Fruit fly (Drosophila melanogaster) whole organism, wandering third instar larva: Measurements from ENCODE around the gene CG14391.

Experiments used
- Abd-B ChIP-seq: fragments of >200 bp; optimal IDR thresholded peaks from 2 replicates; lab custom pipeline; 2017; ENCODE audit warnings: missing biosample characterization, missing genetic modification characterization
- CG32264 ChIP-seq: fragments of 200-800 bp; sonication (Bioruptor generic); optimal IDR thresholded peaks from 2 replicates; lab custom pipeline; 2016; ENCODE audit warnings: missing biosample characterization, missing genetic modification characterization
- CG9705 ChIP-seq: fragments of 200-800 bp; sonication (Bioruptor generic); optimal IDR thresholded peaks from 2 replicates; lab custom pipeline; 2018; ENCODE audit warnings: missing biosample characterization, mild to moderate bottlenecking, missing genetic modification characterization
- CrebA ChIP-seq: fragments of 200-800 bp; sonication (Bioruptor generic); optimal IDR thresholded peaks from 2 replicates; lab custom pipeline; 2016; ENCODE audit warnings: missing biosample characterization, mild to moderate bottlenecking, missing genetic modification characterization, borderline replicate concordance
- Dif ChIP-seq: fragments of 200-275, 200-300 bp; sonication (Bioruptor generic); optimal IDR thresholded peaks from 2 replicates; lab custom pipeline; 2018; ENCODE audit warnings: missing biosample characterization, missing genetic modification characterization; ENCODE audit not compliant: partially characterized antibody
- GATAd ChIP-seq: sonication (Bioruptor generic); optimal IDR thresholded peaks from 2 replicates; lab custom pipeline; 2016; ENCODE audit warnings: missing biosample characterization, missing genetic modification characterization
- HLH106 ChIP-seq: fragments of 200-800 bp; optimal IDR thresholded peaks from 3 replicates; lab custom pipeline; 2019; ENCODE audit warnings: missing biosample characterization, mild to moderate bottlenecking, missing genetic modification characterization, moderate library complexity
- Hr78 ChIP-seq: fragments of >200 bp; optimal IDR thresholded peaks from 2 replicates; lab custom pipeline; 2017; ENCODE audit warnings: missing biosample characterization, missing genetic modification characterization
- Hr83 ChIP-seq: fragments of 200-300 bp; sonication (Bioruptor generic); optimal IDR thresholded peaks from 2 replicates; lab custom pipeline; 2016; ENCODE audit warnings: missing biosample characterization, mild to moderate bottlenecking, missing genetic modification characterization, moderate library complexity; ENCODE audit not compliant: poor library complexity, severe bottlenecking
- Jra ChIP-seq: sonication (Bioruptor generic); optimal IDR thresholded peaks from 2 replicates; lab custom pipeline; 2016; ENCODE audit warnings: missing biosample characterization, missing genetic modification characterization
- Mio ChIP-seq: sonication (Bioruptor generic); optimal IDR thresholded peaks from 2 replicates; lab custom pipeline; 2016; ENCODE audit warnings: missing biosample characterization, missing genetic modification characterization
- Myc ChIP-seq: fragments of >200 bp; optimal IDR thresholded peaks from 2 replicates; lab custom pipeline; 2017
- N ChIP-seq: fragments of >200 bp; optimal IDR thresholded peaks from 2 replicates; lab custom pipeline; 2018; ENCODE audit warnings: missing biosample characterization, missing external identifiers, missing genetic modification characterization
- OdsH ChIP-seq: fragments of 200-800 bp; sonication (Bioruptor generic); optimal IDR thresholded peaks from 2 replicates; lab custom pipeline; 2016; ENCODE audit warnings: missing biosample characterization, mild to moderate bottlenecking, missing genetic modification characterization
- Rel ChIP-seq, 2 experiments: fragments of 200-800 bp; sonication (Bioruptor generic) in 1 of 2; optimal IDR thresholded peaks; 2 replicates in 1 of 2; 3 replicates in 1 of 2; lab custom pipeline; 2016 to 2019; ENCODE audit warnings: mild to moderate bottlenecking in 2 of 2, missing biosample characterization in 2 of 2, missing genetic modification characterization in 2 of 2, moderate library complexity in 1 of 2
- Vsx2 ChIP-seq: fragments of 200-300, 225-300 bp; sonication (Bioruptor generic); optimal IDR thresholded peaks from 2 replicates; lab custom pipeline; 2018; ENCODE audit warnings: missing biosample characterization, missing genetic modification characterization; ENCODE audit not compliant: partially characterized antibody
- br ChIP-seq: fragments of 200-800 bp; sonication (Bioruptor generic); optimal IDR thresholded peaks from 2 replicates; lab custom pipeline; 2016; ENCODE audit warnings: missing biosample characterization, missing genetic modification characterization
- brk ChIP-seq: fragments of 200-800 bp; sonication (Bioruptor generic); optimal IDR thresholded peaks from 2 replicates; lab custom pipeline; 2016; ENCODE audit warnings: missing biosample characterization, mild to moderate bottlenecking, missing genetic modification characterization
- dl ChIP-seq, 2 experiments: fragments of 175-275, 200-275 bp in 1 of 2; fragments of 200-275 bp in 1 of 2; sonication (Bioruptor generic); optimal IDR thresholded peaks; lab custom pipeline; 2018; ENCODE audit warnings: mild to moderate bottlenecking in 2 of 2, missing biosample characterization in 2 of 2, missing genetic modification characterization in 2 of 2, moderate library complexity in 2 of 2; ENCODE audit not compliant: partially characterized antibody in 2 of 2, insufficient read depth in 1 of 2
- dmrt93B ChIP-seq: fragments of 200-800 bp; sonication (Bioruptor generic); optimal IDR thresholded peaks from 2 replicates; lab custom pipeline; 2018; ENCODE audit warnings: missing biosample characterization, mild to moderate bottlenecking, missing genetic modification characterization
- dsf ChIP-seq: sonication (Bioruptor generic); optimal IDR thresholded peaks from 2 replicates; lab custom pipeline; 2016; ENCODE audit warnings: missing biosample characterization, missing genetic modification characterization, borderline replicate concordance
- ey ChIP-seq: fragments of 200-800 bp; sonication (Bioruptor generic); optimal IDR thresholded peaks from 2 replicates; lab custom pipeline; 2016; ENCODE audit warnings: missing biosample characterization, missing genetic modification characterization
- foxo ChIP-seq, 2 experiments: fragments of 200-800 bp; sonication (Bioruptor generic); optimal IDR thresholded peaks; 2 replicates in 1 of 2; 3 replicates in 1 of 2; lab custom pipeline; 2016 to 2017; ENCODE audit warnings: missing biosample characterization in 2 of 2, missing genetic modification characterization in 2 of 2
- fru ChIP-seq: fragments of 200-800 bp; sonication (Bioruptor generic); optimal IDR thresholded peaks from 3 replicates; lab custom pipeline; 2016; ENCODE audit warnings: missing biosample characterization, mild to moderate bottlenecking, missing genetic modification characterization
- lola ChIP-seq: fragments of >200 bp; optimal IDR thresholded peaks from 2 replicates; lab custom pipeline; 2017; ENCODE audit warnings: missing biosample characterization, missing genetic modification characterization
- pan ChIP-seq: fragments of >200 bp; optimal IDR thresholded peaks from 2 replicates; lab custom pipeline; 2017
- psq ChIP-seq: fragments of 200-800 bp; sonication (Bioruptor generic); optimal IDR thresholded peaks from 3 replicates; lab custom pipeline; 2017; ENCODE audit warnings: missing biosample characterization, mild to moderate bottlenecking, missing genetic modification characterization, moderate library complexity
- sv ChIP-seq: fragments of 200-800 bp; sonication (Bioruptor generic); optimal IDR thresholded peaks from 3 replicates; lab custom pipeline; 2016; ENCODE audit warnings: missing biosample characterization, missing genetic modification characterization
- usp ChIP-seq: fragments of >200 bp; optimal IDR thresholded peaks from 2 replicates; lab custom pipeline; 2017; ENCODE audit warnings: missing biosample characterization, missing genetic modification characterization
- woc ChIP-seq: sonication (Bioruptor generic); optimal IDR thresholded peaks from 2 replicates; lab custom pipeline; 2016; ENCODE audit warnings: missing biosample characterization, mild to moderate bottlenecking, missing genetic modification characterization

The CG14391 gene

dm6 chr3R:12691422-12692101 lies 3.1 kb downstream of the CG14391 start, which contains the start of gene Arp1:
TSS of gene Arp1 (plus strand) at chr3R:12691743.
- TF ChIP-seq Rel (GFP tag; optimal IDR thresholded peaks at IDR 0.05; lab: Kevin White, UChicago) (no peak), Rel (tag; optimal IDR thresholded peaks at IDR 0.05; lab: Kevin White, UChicago) (peak; percentile 50), usp (GFP tag; lab: Kevin White, UChicago) (no peak), N (GFP tag; lab: Kevin White, UChicago) (no peak)

DNA sequence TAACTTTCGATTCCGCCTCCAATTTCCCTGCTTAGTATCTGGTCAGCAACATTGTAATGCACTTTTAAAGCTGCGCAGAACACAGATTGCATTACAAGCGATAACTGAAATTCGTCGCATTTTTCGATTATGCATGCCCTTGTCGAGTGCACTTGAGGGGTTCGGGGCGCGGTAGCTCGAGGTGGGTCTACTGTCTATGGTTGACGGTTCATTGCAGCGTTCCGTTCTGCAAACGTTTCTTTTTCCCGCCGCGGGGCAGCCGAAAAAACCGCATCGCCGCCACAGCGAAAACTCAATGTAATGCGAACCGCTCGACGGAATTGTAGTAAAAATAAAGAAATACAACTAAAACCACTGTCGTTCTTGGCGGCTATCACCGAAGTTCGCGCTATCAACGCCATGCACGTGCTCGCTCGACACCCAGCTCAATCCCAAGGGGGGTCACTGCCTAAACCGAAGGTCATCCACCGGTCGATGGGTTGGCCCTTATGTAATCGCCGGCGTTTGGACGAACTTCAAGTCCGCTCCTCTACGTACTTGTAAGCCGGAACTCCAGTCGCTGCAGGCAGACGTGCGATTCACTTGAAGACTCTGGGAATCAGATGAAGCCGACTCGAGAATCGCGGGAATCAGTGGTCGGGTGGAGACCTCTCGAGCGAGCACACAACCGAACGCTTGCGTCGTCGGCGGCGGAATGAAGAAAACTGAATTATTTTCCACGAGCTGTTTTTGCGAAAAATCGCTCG lies 5.8 kb downstream of the CG14391 start, which contains the start of gene kar:
Gene kar (minus strand): TSS at position 696 of the 746 bp plus-strand sequence.
- TF ChIP-seq GATAd (GFP tag; lab: Kevin White, UChicago) (no peak), woc (no peak), Hr78 (GFP tag; lab: Kevin White, UChicago) (no peak), fru (no peak), dsf (no peak), CG32264 (no peak), psq (GFP tag; lab: Kevin White, UChicago) (no peak), sv (GFP tag; lab: Kevin White, UChicago) (no peak), ey (GFP tag; lab: Kevin White, UChicago) (no peak), CG9705 (GFP tag; lab: Kevin White, UChicago) (no peak), Myc (lab: Kevin White, UChicago) (no peak), dl (GFP tag; optimal IDR thresholded peaks at IDR 0.05; lab: Kevin White, UChicago; ENCODE audit: insufficient read depth in 1 of 2, partially characterized antibody in 2 of 2) (no peak), Mio (GFP tag; lab: Kevin White, UChicago) (no peak)

- TF ChIP-seq Rel (GFP tag; optimal IDR thresholded peaks at IDR 0.05; lab: Kevin White, UChicago) (no peak), Rel (tag; optimal IDR thresholded peaks at IDR 0.05; lab: Kevin White, UChicago) (no peak), Vsx2 (GFP tag; lab: Kevin White, UChicago) (no peak), Jra (no peak), GATAd (GFP tag; lab: Kevin White, UChicago) (no peak)
- TF ChIP-seq, all 38 proteins: peak for 0
Observed at dm6 chr3R:12688116-12688515, 6.5 kb downstream of the CG14391 start.

dm6 chr3R:12685290-12685689 lies 9.4 kb downstream of the CG14391 start:
- TF ChIP-seq Vsx2 (GFP tag; lab: Kevin White, UChicago): no peak
- TF ChIP-seq Mio (GFP tag; lab: Kevin White, UChicago): no peak
- TF ChIP-seq pan: no peak
- no peak for TF ChIP-seq CrebA (GFP tag; lab: Kevin White, UChicago)
- TF ChIP-seq Myc (lab: Kevin White, UChicago): no peak
- TF ChIP-seq Dif (GFP tag; lab: Kevin White, UChicago): no peak
- no peak for TF ChIP-seq Jra
- TF ChIP-seq GATAd (GFP tag; lab: Kevin White, UChicago): no peak
- no peak for TF ChIP-seq Rel (GFP tag; optimal IDR thresholded peaks at IDR 0.05; lab: Kevin White, UChicago)
- TF ChIP-seq Rel (tag; optimal IDR thresholded peaks at IDR 0.05; lab: Kevin White, UChicago): no peak
- TF ChIP-seq dmrt93B (GFP tag; lab: Kevin White, UChicago): no peak
- TF ChIP-seq brk: no peak
- no peak for TF ChIP-seq fru
- TF ChIP-seq lola: no peak
- TF ChIP-seq Abd-B (GFP tag; lab: Kevin White, UChicago): no peak
- TF ChIP-seq dl (GFP tag; optimal IDR thresholded peaks at IDR 0.05; lab: Kevin White, UChicago; ENCODE audit: insufficient read depth in 1 of 2, partially characterized antibody in 2 of 2): no peak

- no peak for TF ChIP-seq foxo (GFP tag; optimal IDR thresholded peaks at IDR 0.05; lab: Kevin White, UChicago)
- TF ChIP-seq pan: no peak
- no peak for TF ChIP-seq ey (GFP tag; lab: Kevin White, UChicago)
- TF ChIP-seq dsf: no peak
- no peak for TF ChIP-seq Rel (GFP tag; optimal IDR thresholded peaks at IDR 0.05; lab: Kevin White, UChicago)
- no peak for TF ChIP-seq Rel (tag; optimal IDR thresholded peaks at IDR 0.05; lab: Kevin White, UChicago)
- TF ChIP-seq Hr78 (GFP tag; lab: Kevin White, UChicago): no peak
- no peak for TF ChIP-seq br (GFP tag; lab: Kevin White, UChicago)
- TF ChIP-seq Hr83 (GFP tag; lab: Kevin White, UChicago): no peak
- TF ChIP-seq OdsH (GFP tag; lab: Kevin White, UChicago): no peak
- no peak for TF ChIP-seq lola
- no peak for TF ChIP-seq N (GFP tag; lab: Kevin White, UChicago)
- TF ChIP-seq HLH106 (tag; lab: Kevin White, UChicago): no peak
- TF ChIP-seq sv (GFP tag; lab: Kevin White, UChicago): no peak
Observed at dm6 chr3R:12681275-12681674, 13.4 kb downstream of the CG14391 start, which contains the start of gene Cyp313a4. TSS of gene Cyp313a4 (minus strand) at chr3R:12681375.
